Fruit fly (Drosophila melanogaster) whole organism, wandering third instar larva: ENCODE data around the gene btsz.

Experiments
- CG32264 ChIP-seq: fragments of 200-800 bp; sonication (Bioruptor generic); optimal IDR thresholded peaks from 2 replicates; lab custom pipeline; 2016; ENCODE audit warnings: missing biosample characterization, missing genetic modification characterization
- CG9705 ChIP-seq: fragments of 200-800 bp; sonication (Bioruptor generic); optimal IDR thresholded peaks from 2 replicates; lab custom pipeline; 2018; ENCODE audit warnings: missing biosample characterization, mild to moderate bottlenecking, missing genetic modification characterization
- CrebA ChIP-seq: fragments of 200-800 bp; sonication (Bioruptor generic); optimal IDR thresholded peaks from 2 replicates; lab custom pipeline; 2016; ENCODE audit warnings: missing biosample characterization, mild to moderate bottlenecking, missing genetic modification characterization, borderline replicate concordance
- Dif ChIP-seq: fragments of 200-275, 200-300 bp; sonication (Bioruptor generic); optimal IDR thresholded peaks from 2 replicates; lab custom pipeline; 2018; ENCODE audit warnings: missing biosample characterization, missing genetic modification characterization; ENCODE audit not compliant: partially characterized antibody
- HLH106 ChIP-seq: fragments of 200-800 bp; optimal IDR thresholded peaks from 3 replicates; lab custom pipeline; 2019; ENCODE audit warnings: missing biosample characterization, mild to moderate bottlenecking, missing genetic modification characterization, moderate library complexity
- Hr78 ChIP-seq: fragments of >200 bp; optimal IDR thresholded peaks from 2 replicates; lab custom pipeline; 2017; ENCODE audit warnings: missing biosample characterization, missing genetic modification characterization
- Hr83 ChIP-seq: fragments of 200-300 bp; sonication (Bioruptor generic); optimal IDR thresholded peaks from 2 replicates; lab custom pipeline; 2016; ENCODE audit warnings: missing biosample characterization, mild to moderate bottlenecking, missing genetic modification characterization, moderate library complexity; ENCODE audit not compliant: poor library complexity, severe bottlenecking
- Jra ChIP-seq: sonication (Bioruptor generic); optimal IDR thresholded peaks from 2 replicates; lab custom pipeline; 2016; ENCODE audit warnings: missing biosample characterization, missing genetic modification characterization
- Mio ChIP-seq: sonication (Bioruptor generic); optimal IDR thresholded peaks from 2 replicates; lab custom pipeline; 2016; ENCODE audit warnings: missing biosample characterization, missing genetic modification characterization
- Myc ChIP-seq: fragments of >200 bp; optimal IDR thresholded peaks from 2 replicates; lab custom pipeline; 2017
- N ChIP-seq: fragments of >200 bp; optimal IDR thresholded peaks from 2 replicates; lab custom pipeline; 2018; ENCODE audit warnings: missing biosample characterization, missing external identifiers, missing genetic modification characterization
- OdsH ChIP-seq: fragments of 200-800 bp; sonication (Bioruptor generic); optimal IDR thresholded peaks from 2 replicates; lab custom pipeline; 2016; ENCODE audit warnings: missing biosample characterization, mild to moderate bottlenecking, missing genetic modification characterization
- Rel ChIP-seq, 2 experiments: fragments of 200-800 bp; sonication (Bioruptor generic) in 1 of 2; optimal IDR thresholded peaks; 2 replicates in 1 of 2; 3 replicates in 1 of 2; lab custom pipeline; 2016 to 2019; ENCODE audit warnings: mild to moderate bottlenecking in 2 of 2, missing biosample characterization in 2 of 2, missing genetic modification characterization in 2 of 2, moderate library complexity in 1 of 2
- Sp1 ChIP-seq: fragments of 200-800 bp; sonication (Bioruptor generic); optimal IDR thresholded peaks from 3 replicates; lab custom pipeline; 2019; ENCODE audit warnings: missing biosample characterization, mild to moderate bottlenecking, missing genetic modification characterization, moderate library complexity
- brk ChIP-seq: fragments of 200-800 bp; sonication (Bioruptor generic); optimal IDR thresholded peaks from 2 replicates; lab custom pipeline; 2016; ENCODE audit warnings: missing biosample characterization, mild to moderate bottlenecking, missing genetic modification characterization
- dl ChIP-seq, 2 experiments: fragments of 175-275, 200-275 bp in 1 of 2; fragments of 200-275 bp in 1 of 2; sonication (Bioruptor generic); optimal IDR thresholded peaks; lab custom pipeline; 2018; ENCODE audit warnings: mild to moderate bottlenecking in 2 of 2, missing biosample characterization in 2 of 2, missing genetic modification characterization in 2 of 2, moderate library complexity in 2 of 2; ENCODE audit not compliant: partially characterized antibody in 2 of 2, insufficient read depth in 1 of 2
- dmrt93B ChIP-seq: fragments of 200-800 bp; sonication (Bioruptor generic); optimal IDR thresholded peaks from 2 replicates; lab custom pipeline; 2018; ENCODE audit warnings: missing biosample characterization, mild to moderate bottlenecking, missing genetic modification characterization
- dsf ChIP-seq: sonication (Bioruptor generic); optimal IDR thresholded peaks from 2 replicates; lab custom pipeline; 2016; ENCODE audit warnings: missing biosample characterization, missing genetic modification characterization, borderline replicate concordance
- ey ChIP-seq: fragments of 200-800 bp; sonication (Bioruptor generic); optimal IDR thresholded peaks from 2 replicates; lab custom pipeline; 2016; ENCODE audit warnings: missing biosample characterization, missing genetic modification characterization
- foxo ChIP-seq, 2 experiments: fragments of 200-800 bp; sonication (Bioruptor generic); optimal IDR thresholded peaks; 2 replicates in 1 of 2; 3 replicates in 1 of 2; lab custom pipeline; 2016 to 2017; ENCODE audit warnings: missing biosample characterization in 2 of 2, missing genetic modification characterization in 2 of 2
- fru ChIP-seq: fragments of 200-800 bp; sonication (Bioruptor generic); optimal IDR thresholded peaks from 3 replicates; lab custom pipeline; 2016; ENCODE audit warnings: missing biosample characterization, mild to moderate bottlenecking, missing genetic modification characterization
- h ChIP-seq: fragments of 200-800 bp; sonication (Bioruptor generic); optimal IDR thresholded peaks from 3 replicates; lab custom pipeline; 2016; ENCODE audit warnings: missing biosample characterization, mild to moderate bottlenecking, missing genetic modification characterization
- jim ChIP-seq: fragments of 175-275, 200-325 bp; sonication (Bioruptor generic); optimal IDR thresholded peaks from 2 replicates; lab custom pipeline; 2016; ENCODE audit warnings: missing biosample characterization, mild to moderate bottlenecking, missing genetic modification characterization
- lola ChIP-seq: fragments of >200 bp; optimal IDR thresholded peaks from 2 replicates; lab custom pipeline; 2017; ENCODE audit warnings: missing biosample characterization, missing genetic modification characterization
- psq ChIP-seq: fragments of 200-800 bp; sonication (Bioruptor generic); optimal IDR thresholded peaks from 3 replicates; lab custom pipeline; 2017; ENCODE audit warnings: missing biosample characterization, mild to moderate bottlenecking, missing genetic modification characterization, moderate library complexity
- rgr ChIP-seq: fragments of 200-800 bp; sonication (Bioruptor generic); optimal IDR thresholded peaks from 3 replicates; lab custom pipeline; 2016; ENCODE audit warnings: missing biosample characterization, mild to moderate bottlenecking, missing genetic modification characterization
- sage ChIP-seq: fragments of 200-800 bp; sonication (Bioruptor generic); optimal IDR thresholded peaks from 2 replicates; lab custom pipeline; 2016; ENCODE audit warnings: missing biosample characterization, mild to moderate bottlenecking, missing genetic modification characterization
- sv ChIP-seq: fragments of 200-800 bp; sonication (Bioruptor generic); optimal IDR thresholded peaks from 3 replicates; lab custom pipeline; 2016; ENCODE audit warnings: missing biosample characterization, missing genetic modification characterization
- tai ChIP-seq: sonication (Bioruptor generic); optimal IDR thresholded peaks from 2 replicates; lab custom pipeline; 2016; ENCODE audit warnings: missing biosample characterization, missing genetic modification characterization
- usp ChIP-seq: fragments of >200 bp; optimal IDR thresholded peaks from 2 replicates; lab custom pipeline; 2017; ENCODE audit warnings: missing biosample characterization, missing genetic modification characterization
- woc ChIP-seq: sonication (Bioruptor generic); optimal IDR thresholded peaks from 2 replicates; lab custom pipeline; 2016; ENCODE audit warnings: missing biosample characterization, mild to moderate bottlenecking, missing genetic modification characterization

Gene btsz

DNA sequence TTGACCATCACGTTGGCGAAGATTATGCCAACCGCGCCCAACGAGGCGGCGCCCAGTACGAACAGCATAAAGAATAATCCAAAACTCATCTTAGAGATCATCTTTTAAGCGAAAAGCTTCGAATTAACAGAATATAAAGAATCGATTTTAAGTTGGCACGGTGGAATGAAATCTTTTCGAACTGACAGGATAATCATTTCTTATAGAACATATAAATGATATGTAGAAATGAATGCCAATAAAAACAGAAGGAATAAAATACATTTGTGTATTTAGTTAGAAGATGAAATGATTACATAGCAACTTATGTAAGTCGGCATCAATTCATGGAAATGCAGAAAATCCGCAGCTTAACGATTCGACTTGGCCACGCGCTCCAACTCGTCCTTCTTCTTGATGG, 24.9 kb upstream of the btsz start, which contains the start of gene VhaPPA1-2:
Gene VhaPPA1-2, minus strand, starts transcription at position 101 of the 400 bp plus-strand sequence.
- TF ChIP-seq usp (GFP tag; lab: Kevin White, UChicago), result no peak
- TF ChIP-seq N (GFP tag; lab: Kevin White, UChicago), result no peak
- no peak for TF ChIP-seq foxo (GFP tag; optimal IDR thresholded peaks at IDR 0.05; lab: Kevin White, UChicago)
- TF ChIP-seq h (GFP tag; lab: Kevin White, UChicago), result no peak
- no peak for TF ChIP-seq tai (GFP tag; lab: Kevin White, UChicago)
- no peak for TF ChIP-seq rgr (GFP tag; lab: Kevin White, UChicago)
- no peak for TF ChIP-seq CG32264 (GFP tag; lab: Kevin White, UChicago)
- no peak for TF ChIP-seq Myc (lab: Kevin White, UChicago)
- no peak for TF ChIP-seq fru (GFP tag; lab: Kevin White, UChicago)
- TF ChIP-seq Mio (GFP tag; lab: Kevin White, UChicago), result no peak
- TF ChIP-seq dmrt93B (GFP tag; lab: Kevin White, UChicago), result no peak
- no peak for TF ChIP-seq HLH106 (tag; lab: Kevin White, UChicago)
- no peak for TF ChIP-seq brk (GFP tag; lab: Kevin White, UChicago)

DNA sequence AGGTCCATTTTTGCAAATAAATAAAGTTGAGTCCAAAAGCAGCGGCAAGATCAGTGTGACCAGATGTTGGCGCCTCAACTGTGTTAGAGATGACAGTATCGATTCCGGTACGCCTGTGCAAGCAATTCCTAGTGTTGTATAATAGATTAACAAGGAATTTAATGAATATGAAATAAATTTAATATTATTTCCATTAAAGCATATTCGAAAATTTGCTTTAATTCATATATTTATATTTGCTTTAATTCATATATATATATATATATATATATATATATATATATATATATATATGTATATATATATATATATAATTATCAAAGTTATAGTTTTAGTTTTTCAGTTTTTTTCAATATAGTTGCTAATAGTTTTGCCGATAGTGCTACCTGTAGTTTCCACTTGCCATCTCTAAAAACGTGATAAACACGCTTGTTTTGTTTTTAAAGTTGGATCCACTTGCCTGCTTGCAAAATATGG, 23.0 kb upstream of the btsz start, which contains the start of the genes Nup93-2 and CG3817:
Gene Nup93-2, minus strand, starts transcription at position 93 of the 477 bp plus-strand sequence.
Gene CG3817, plus strand, starts transcription at position 460 of the 477 bp plus-strand sequence.
- TF ChIP-seq CrebA (GFP tag; lab: Kevin White, UChicago) (no peak), OdsH (GFP tag; lab: Kevin White, UChicago) (peak; percentile 16), CG32264 (GFP tag; lab: Kevin White, UChicago) (no peak), Myc (lab: Kevin White, UChicago) (peak; percentile 53), woc (GFP tag; lab: Kevin White, UChicago) (peak; percentile 61), rgr (GFP tag; lab: Kevin White, UChicago) (peak; percentile 61), jim (GFP tag; lab: Kevin White, UChicago) (no peak), h (GFP tag; lab: Kevin White, UChicago) (peak; percentile 25), Hr83 (GFP tag; lab: Kevin White, UChicago) (peak; percentile 12), psq (GFP tag; lab: Kevin White, UChicago) (peak; percentile 62), dmrt93B (GFP tag; lab: Kevin White, UChicago) (peak; percentile 15), HLH106 (tag; lab: Kevin White, UChicago) (peak; percentile 88), foxo (GFP tag; optimal IDR thresholded peaks at IDR 0.05; lab: Kevin White, UChicago) (peak in 1 of 2 experiments; percentile 84), Sp1 (GFP tag; lab: Kevin White, UChicago) (peak; percentile 58), Hr78 (GFP tag; lab: Kevin White, UChicago) (no peak)

DNA sequence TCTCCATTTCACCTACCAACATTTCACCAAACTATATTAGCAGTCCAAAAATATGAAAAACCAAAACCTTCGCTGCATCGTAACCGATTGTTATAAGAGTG, 19.3 kb upstream of the btsz start, which contains the start of gene CG14860:
Gene CG14860, plus strand, starts transcription at position 2 of the 101 bp plus-strand sequence.
- TF ChIP-seq dsf (GFP tag; lab: Kevin White, UChicago) (no peak), CrebA (GFP tag; lab: Kevin White, UChicago) (no peak), woc (GFP tag; lab: Kevin White, UChicago) (no peak), foxo (GFP tag; optimal IDR thresholded peaks at IDR 0.05; lab: Kevin White, UChicago) (no peak), Jra (GFP tag; lab: Kevin White, UChicago) (no peak), sv (GFP tag; lab: Kevin White, UChicago) (no peak), lola (GFP tag; lab: Kevin White, UChicago) (no peak), Hr78 (GFP tag; lab: Kevin White, UChicago) (no peak), h (GFP tag; lab: Kevin White, UChicago) (no peak)

DNA sequence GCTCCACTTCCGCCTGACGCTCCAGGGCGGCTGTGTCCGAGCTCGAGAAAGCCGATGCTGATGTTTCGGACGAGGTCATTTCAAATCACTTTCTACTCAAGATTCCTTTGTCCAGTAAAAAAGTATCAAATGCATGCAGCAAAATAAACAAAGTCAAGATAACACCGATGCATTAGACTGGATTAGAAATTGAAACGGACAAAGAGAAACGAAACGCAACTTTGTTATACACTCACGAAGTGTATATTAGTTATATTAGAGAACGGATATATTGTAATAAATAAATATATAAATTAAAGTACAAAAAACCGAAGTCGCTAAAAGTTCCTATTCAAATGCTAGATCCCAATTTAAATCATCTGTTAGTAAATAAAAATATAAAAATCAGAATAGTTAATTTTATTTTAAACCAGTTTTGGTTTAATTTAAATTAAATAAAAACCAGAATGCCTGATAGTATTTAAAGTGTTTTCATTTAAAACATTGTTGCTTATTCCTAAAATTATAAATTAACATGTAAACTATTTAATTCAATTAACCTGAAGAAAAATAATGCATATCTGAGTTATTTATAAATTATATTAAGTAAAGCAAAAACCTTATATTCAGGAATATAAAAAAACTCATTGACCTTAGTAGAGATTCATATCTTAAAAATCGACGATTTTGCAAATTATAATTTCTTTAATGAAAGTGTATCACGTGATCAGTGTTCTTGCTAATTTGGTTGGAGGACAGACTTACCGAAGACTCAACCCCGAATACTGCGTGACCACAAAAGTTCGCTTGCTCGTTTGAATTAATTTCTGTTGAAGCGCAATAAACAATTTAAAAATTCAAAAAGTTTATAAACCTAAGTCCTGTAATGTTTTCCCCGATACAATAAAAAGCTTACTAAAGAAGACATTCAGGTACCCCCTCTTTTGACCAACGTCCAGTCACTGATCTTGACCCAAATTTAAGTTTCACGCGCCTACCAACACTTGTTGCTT, 18.8 kb upstream of the btsz start, which contains the start of gene Dph2:
Gene Dph2, minus strand, starts transcription at position 164 of the 992 bp plus-strand sequence.
- TF ChIP-seq OdsH (GFP tag; lab: Kevin White, UChicago) (peak; percentile 26), ey (GFP tag; lab: Kevin White, UChicago) (peak; percentile 47), HLH106 (tag; lab: Kevin White, UChicago) (peak; percentile 73), CG9705 (GFP tag; lab: Kevin White, UChicago) (peak; percentile 7), Hr83 (GFP tag; lab: Kevin White, UChicago) (peak; percentile 14), rgr (GFP tag; lab: Kevin White, UChicago) (peak; percentile 56), dl (GFP tag; optimal IDR thresholded peaks at IDR 0.05; lab: Kevin White, UChicago; ENCODE audit: insufficient read depth in 1 of 2, partially characterized antibody in 2 of 2) (no peak), Sp1 (GFP tag; lab: Kevin White, UChicago) (peak; percentile 72), psq (GFP tag; lab: Kevin White, UChicago) (peak; percentile 31), Rel (GFP tag; optimal IDR thresholded peaks at IDR 0.05; lab: Kevin White, UChicago) (no peak), Rel (tag; optimal IDR thresholded peaks at IDR 0.05; lab: Kevin White, UChicago) (peak; percentile 29), sage (GFP tag; lab: Kevin White, UChicago) (no peak), sv (GFP tag; lab: Kevin White, UChicago) (peak; percentile 22), Dif (no peak), tai (GFP tag; lab: Kevin White, UChicago) (no peak), foxo (GFP tag; optimal IDR thresholded peaks at IDR 0.05; lab: Kevin White, UChicago) (peak in 1 of 2 experiments; percentile 36), woc (GFP tag; lab: Kevin White, UChicago) (peak; percentile 64)
